Worm (Caenorhabditis elegans): Measurements from ENCODE around the gene gst-7.

DNA sequence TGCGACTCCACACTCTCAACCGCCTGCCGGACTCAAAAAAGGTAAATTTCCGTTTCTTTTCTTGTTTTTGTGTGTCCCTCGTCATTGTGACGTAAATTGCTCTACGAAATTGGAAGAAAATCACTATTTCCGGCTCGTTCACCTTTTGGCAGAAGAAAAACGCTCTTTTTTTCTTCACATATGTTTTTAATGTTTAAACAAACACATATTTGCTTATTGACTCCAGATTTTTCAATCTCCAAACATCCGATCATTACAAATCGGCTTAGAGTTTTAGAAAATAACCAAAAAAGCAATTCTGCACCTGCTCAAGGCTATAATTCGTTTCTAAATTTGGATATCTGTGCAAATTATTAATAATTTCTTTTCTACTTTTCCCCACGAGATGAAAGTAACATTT is 24.0 kb downstream of the gst-7 start:
- TF ChIP-seq ama-1 (optimal IDR thresholded peaks at IDR 0.05) (no peak), scrt-1 (GFP tag; IDR thresholded peaks at IDR 0.05) (no peak)

Measured in whole organism, early embryonic.